Worm (Caenorhabditis elegans) whole organism, L4 larva: ENCODE data around the gene tbx-35.

Source experiments
- D1046.2 ChIP-seq: fragments of 200-800 bp; sonication (Bioruptor generic); IDR thresholded peaks from 2 replicates; pipeline ENCODE4 v1.3.6; 2022; ENCODE audit warnings: missing genetic modification characterization, missing compliant biosample characterization
- R02D3.7 ChIP-seq: fragments of 150-350 bp; sonication (generic microtip); optimal IDR thresholded peaks from 3 replicates; lab custom pipeline; 2014; ENCODE audit warnings: missing biosample characterization, missing genetic modification characterization
- Y48G9A.11 ChIP-seq: fragments of 200-800 bp; sonication (Bioruptor generic); IDR thresholded peaks from 2 replicates; pipeline ENCODE4 v1.3.6; 2022; ENCODE audit warnings: missing genetic modification reagents, missing genetic modification characterization, missing compliant biosample characterization
- Y5F2A.4 ChIP-seq: fragments of 200-800 bp; sonication (Bioruptor generic); optimal IDR thresholded peaks from 2 replicates; lab custom pipeline; 2018; ENCODE audit warnings: mild to moderate bottlenecking, missing genetic modification characterization, missing compliant biosample characterization
- ZK337.2 ChIP-seq: fragments of 200-800 bp; sonication (Bioruptor generic); IDR thresholded peaks from 2 replicates; pipeline ENCODE4 v1.3.6; 2022; ENCODE audit warnings: missing genetic modification reagents, missing genetic modification characterization, missing compliant biosample characterization
- ZK546.5 ChIP-seq, 2 experiments: sonication (generic microtip); optimal IDR thresholded peaks; 2 replicates each; lab custom pipeline; 2017; ENCODE audit warnings: missing biosample characterization in 2 of 2, missing genetic modification characterization in 2 of 2
- ama-1 ChIP-seq: fragments of 150-350 bp; optimal IDR thresholded peaks from 2 replicates; lab custom pipeline; 2014; ENCODE audit warnings: inconsistent platforms, mixed read lengths
- arid-1 ChIP-seq: fragments of 200-800 bp; sonication (Bioruptor generic); conservative IDR thresholded peaks from 2 replicates; pipeline ENCODE4 v1.3.6; 2022; ENCODE audit warnings: missing genetic modification reagents, missing genetic modification characterization, missing compliant biosample characterization
- ceh-44 ChIP-seq: fragments of 200-800 bp; sonication (Bioruptor generic); IDR thresholded peaks from 2 replicates; pipeline ENCODE4 v1.3.6; 2022; ENCODE audit warnings: missing genetic modification reagents, missing genetic modification characterization, missing compliant biosample characterization
- ces-1 ChIP-seq: fragments of 150-350 bp; sonication (generic microtip); optimal IDR thresholded peaks from 4 replicates; lab custom pipeline; 2014; ENCODE audit warnings: missing biosample characterization, missing genetic modification reagents, missing genetic modification characterization
- daf-19 ChIP-seq: fragments of 200-800 bp; sonication (Bioruptor generic); conservative IDR thresholded peaks from 2 replicates; pipeline ENCODE4 v1.3.6; 2022; ENCODE audit warnings: missing genetic modification characterization, missing compliant biosample characterization
- daf-8 ChIP-seq: fragments of 200-800 bp; sonication (Bioruptor generic); IDR thresholded peaks from 2 replicates; pipeline ENCODE4 v1.3.6; 2022; ENCODE audit warnings: missing genetic modification characterization, missing compliant biosample characterization
- dmd-8 ChIP-seq: fragments of 200-800 bp; sonication (Bioruptor generic); IDR thresholded peaks from 2 replicates; pipeline ENCODE4 v1.3.6; 2022; ENCODE audit warnings: missing genetic modification characterization, missing compliant biosample characterization
- dmd-9 ChIP-seq: fragments of 200-800 bp; sonication (Bioruptor generic); IDR thresholded peaks from 2 replicates; pipeline ENCODE4 v1.3.6; 2022; ENCODE audit warnings: missing genetic modification reagents, missing genetic modification characterization, missing compliant biosample characterization
- dpl-1 ChIP-seq: fragments of 150-350 bp; optimal IDR thresholded peaks from 2 replicates; lab custom pipeline; 2014; ENCODE audit warnings: missing biosample characterization, missing genetic modification reagents, missing genetic modification characterization
- dve-1 ChIP-seq: sonication (generic microtip); optimal IDR thresholded peaks from 2 replicates; lab custom pipeline; 2017; ENCODE audit warnings: antibody characterized with exemption, mild to moderate bottlenecking, missing genetic modification characterization, missing compliant biosample characterization; ENCODE audit not compliant: insufficient read depth
- egl-43 ChIP-seq: fragments of 200-800 bp; sonication (Bioruptor generic); IDR thresholded peaks from 2 replicates; pipeline ENCODE4 v1.3.6; 2022; ENCODE audit warnings: missing genetic modification reagents, missing genetic modification characterization, missing compliant biosample characterization
- gei-8 ChIP-seq: fragments of 200-800 bp; sonication (Bioruptor generic); optimal IDR thresholded peaks from 2 replicates; lab custom pipeline; 2018; ENCODE audit warnings: mild to moderate bottlenecking, missing genetic modification characterization, missing compliant biosample characterization
- hif-1 ChIP-seq, 2 experiments: sonication (generic microtip); optimal IDR thresholded peaks; 2 replicates each; lab custom pipeline; 2016 to 2017; ENCODE audit warnings: missing compliant biosample characterization in 2 of 2, missing genetic modification characterization in 2 of 2, missing genetic modification reagents in 2 of 2, missing genotype in 2 of 2, mild to moderate bottlenecking in 1 of 2
- lin-1 ChIP-seq: fragments of 200-800 bp; sonication (Bioruptor generic); IDR thresholded peaks from 2 replicates; pipeline ENCODE4 v1.3.6; 2022; ENCODE audit warnings: missing genetic modification reagents, missing genetic modification characterization, missing compliant biosample characterization
- lin-29 ChIP-seq: fragments of 200-800 bp; sonication (Bioruptor generic); IDR thresholded peaks from 2 replicates; pipeline ENCODE4 v1.3.6; 2022; ENCODE audit warnings: missing genetic modification reagents, missing genetic modification characterization, missing compliant biosample characterization
- madf-5 ChIP-seq, 2 experiments: fragments of 200-800 bp; sonication (Bioruptor generic); IDR thresholded peaks; 2 replicates each; pipeline ENCODE4 v1.3.6; 2022; ENCODE audit warnings: missing compliant biosample characterization in 2 of 2, missing genetic modification characterization in 2 of 2
- mdl-1 ChIP-seq, 2 experiments: fragments of 150-350 bp in 1 of 2; sonication (generic microtip) in 1 of 2; optimal IDR thresholded peaks; 2 replicates each; lab custom pipeline; 2014 to 2017; ENCODE audit warnings: missing biosample characterization in 2 of 2, missing genetic modification characterization in 2 of 2
- mdt-29 ChIP-seq: fragments of 200-800 bp; sonication (Bioruptor generic); IDR thresholded peaks from 2 replicates; pipeline ENCODE4 v1.3.6; 2022; ENCODE audit warnings: missing genetic modification reagents, missing genetic modification characterization, missing compliant biosample characterization
- mes-2 ChIP-seq: sonication (generic microtip); optimal IDR thresholded peaks from 2 replicates; lab custom pipeline; 2016; ENCODE audit warnings: missing genotype, mild to moderate bottlenecking, missing genetic modification characterization, missing compliant biosample characterization; ENCODE audit not compliant: poor library complexity, severe bottlenecking
- mxl-2 ChIP-seq: fragments of 200-800 bp; sonication (Bioruptor generic); conservative IDR thresholded peaks from 2 replicates; pipeline ENCODE4 v1.3.6; 2022; ENCODE audit warnings: missing genetic modification reagents, missing genetic modification characterization, missing compliant biosample characterization
- nhr-10 ChIP-seq: fragments of 150-350 bp; optimal IDR thresholded peaks from 2 replicates; lab custom pipeline; 2014; ENCODE audit warnings: missing biosample characterization, missing genetic modification characterization
- nhr-102 ChIP-seq: sonication (generic microtip); optimal IDR thresholded peaks from 2 replicates; lab custom pipeline; 2016; ENCODE audit warnings: mild to moderate bottlenecking, missing genetic modification characterization, moderate library complexity, missing compliant biosample characterization
- nhr-11 ChIP-seq: fragments of 150-350 bp; optimal IDR thresholded peaks from 2 replicates; lab custom pipeline; 2014; ENCODE audit warnings: missing biosample characterization, missing genetic modification characterization
- nhr-237 ChIP-seq: sonication (generic microtip); optimal IDR thresholded peaks from 2 replicates; lab custom pipeline; 2017; ENCODE audit warnings: missing biosample characterization, missing genetic modification characterization
- nhr-25 ChIP-seq: sonication (generic microtip); optimal IDR thresholded peaks from 2 replicates; lab custom pipeline; 2017; ENCODE audit warnings: missing genetic modification characterization, mild to moderate bottlenecking, missing compliant biosample characterization, antibody characterized with exemption, moderate library complexity, borderline replicate concordance; ENCODE audit not compliant: insufficient read depth
- nhr-28 ChIP-seq: fragments of 150-350 bp; optimal IDR thresholded peaks from 2 replicates; lab custom pipeline; 2014; ENCODE audit warnings: missing biosample characterization, missing genetic modification characterization
- nhr-41 ChIP-seq: fragments of 200-800 bp; sonication (Bioruptor generic); IDR thresholded peaks from 2 replicates; pipeline ENCODE4 v1.3.6; 2022; ENCODE audit warnings: missing genetic modification reagents, missing genetic modification characterization, missing compliant biosample characterization
- nhr-42 ChIP-seq: fragments of 200-800 bp; sonication (Bioruptor generic); IDR thresholded peaks from 2 replicates; pipeline ENCODE4 v1.3.6; 2022; ENCODE audit warnings: missing genetic modification characterization, missing compliant biosample characterization
- nhr-6 ChIP-seq: fragments of 150-350 bp; optimal IDR thresholded peaks from 2 replicates; lab custom pipeline; 2014; ENCODE audit warnings: missing biosample characterization, missing genetic modification characterization
- nhr-76 ChIP-seq: fragments of 150-350 bp; optimal IDR thresholded peaks from 2 replicates; lab custom pipeline; 2014; ENCODE audit warnings: missing biosample characterization, missing genetic modification characterization
- pha-4 ChIP-seq, 2 experiments: fragments of 150-350 bp in 1 of 2; fragments of 200-800 bp in 1 of 2; sonication (Bioruptor generic) in 1 of 2; IDR thresholded peaks in 1 of 2; optimal IDR thresholded peaks in 1 of 2; 2 replicates each; pipeline versions ENCODE4 v1.3.6 to Lab custom; 2014 to 2022; ENCODE audit warnings: missing genetic modification characterization in 2 of 2, missing genetic modification reagents in 2 of 2, missing biosample characterization in 1 of 2, missing compliant biosample characterization in 1 of 2
- saeg-2 ChIP-seq: fragments of 200-800 bp; sonication (Bioruptor generic); IDR thresholded peaks from 2 replicates; pipeline ENCODE4 v1.3.6; 2022; ENCODE audit warnings: missing genetic modification reagents, missing genetic modification characterization, missing compliant biosample characterization
- set-16 ChIP-seq: fragments of 200-800 bp; sonication (Bioruptor generic); IDR thresholded peaks from 2 replicates; pipeline ENCODE4 v1.3.6; 2022; ENCODE audit warnings: missing genetic modification reagents, missing genetic modification characterization, missing compliant biosample characterization
- skn-1 ChIP-seq: fragments of 150-350 bp; optimal IDR thresholded peaks from 2 replicates; lab custom pipeline; 2014; ENCODE audit warnings: missing biosample characterization, missing genetic modification characterization
- snpc-1.2 ChIP-seq: fragments of 200-800 bp; sonication (Bioruptor generic); IDR thresholded peaks from 2 replicates; pipeline ENCODE4 v1.3.6; 2022; ENCODE audit warnings: missing genetic modification reagents, missing genetic modification characterization, missing compliant biosample characterization
- snpc-4 ChIP-seq: fragments of 150-350 bp; optimal IDR thresholded peaks from 2 replicates; lab custom pipeline; 2014; ENCODE audit warnings: missing biosample characterization, missing genetic modification characterization
- spr-1 ChIP-seq: sonication (generic microtip); optimal IDR thresholded peaks from 2 replicates; lab custom pipeline; 2016; ENCODE audit warnings: mild to moderate bottlenecking, missing genetic modification characterization, missing compliant biosample characterization
- unc-130 ChIP-seq: sonication (generic microtip); optimal IDR thresholded peaks from 2 replicates; lab custom pipeline; 2016; ENCODE audit warnings: missing genetic modification reagents, missing genetic modification characterization, missing compliant biosample characterization
- zfp-3 ChIP-seq: fragments of 200-800 bp; sonication (Bioruptor generic); conservative IDR thresholded peaks from 2 replicates; pipeline ENCODE4 v1.3.6; 2022; ENCODE audit warnings: missing genetic modification reagents, missing genetic modification characterization, missing compliant biosample characterization
- zip-2 ChIP-seq: fragments of 150-350 bp; optimal IDR thresholded peaks from 2 replicates; lab custom pipeline; 2014; ENCODE audit warnings: missing biosample characterization, missing genetic modification characterization
- ztf-11 ChIP-seq: fragments of 150-350 bp; optimal IDR thresholded peaks from 2 replicates; lab custom pipeline; 2014; ENCODE audit warnings: missing biosample characterization, missing genetic modification characterization

tbx-35 gene

ce11 chrII:5544145-5544515 is 18.9 kb upstream of the tbx-35 start (continued):
- TF ChIP-seq nhr-11 (tag; lab: Kevin White, UChicago) (peak; percentile 62), nhr-25 (no peak), hif-1 (tag; optimal IDR thresholded peaks at IDR 0.05; lab: Kevin White, UChicago) (peak in 1 of 2 experiments; percentile 34), nhr-6 (tag; lab: Kevin White, UChicago) (no peak), dmd-8 (0 out of 2 replicates have a peak, but pooled peaks have one; percentile 4), mes-2 (tag; lab: Kevin White, UChicago) (peak; percentile 81), nhr-28 (peak; percentile 71), dve-1 (tag; lab: Kevin White, UChicago) (peak; percentile 96), nhr-41 (GFP tag; lab: Robert Waterston, UW) (peak; percentile 46; the same call in 1 of the 2 replicates), nhr-237 (tag; lab: Kevin White, UChicago) (no peak), Y48G9A.11 (GFP tag; lab: Robert Waterston, UW) (no peak), ZK546.5 (tag; optimal IDR thresholded peaks at IDR 0.05; lab: Kevin White, UChicago) (no peak), saeg-2 (peak; percentile 47; the same call in 1 of the 2 replicates), madf-5 (GFP tag; IDR thresholded peaks at IDR 0.05; lab: Robert Waterston, UW) (no peak), nhr-42 (GFP tag; lab: Robert Waterston, UW) (peak; percentile 86), mdt-29 (GFP tag; lab: Robert Waterston, UW) (peak; percentile 97), gei-8 (GFP tag; lab: Kevin White, UChicago) (no peak), ama-1 (peak; percentile 99), pha-4 (GFP tag; IDR thresholded peaks at IDR 0.05; lab: Robert Waterston, UW) (peak; percentile 16; the same call in 1 of the 2 replicates), pha-4 (tag; optimal IDR thresholded peaks at IDR 0.05; lab: Kevin White, UChicago) (no peak), egl-43 (GFP tag; lab: Robert Waterston, UW) (peak; percentile 65; the same call in 1 of the 2 replicates), dmd-9 (peak; percentile 62; the same call in 1 of the 2 replicates), zfp-3 (GFP tag; lab: Robert Waterston, UW) (no peak), Y5F2A.4 (no peak), lin-29 (GFP tag; lab: Robert Waterston, UW) (no peak), mxl-2 (peak; percentile 60; the same call in 1 of the 2 replicates), nhr-102 (tag; lab: Kevin White, UChicago) (peak; percentile 10)
- TF ChIP-seq, all 104 proteins: peak for 43

ce11 chrII:5543476-5544144 is 18.4 kb upstream of the tbx-35 start:
- TF ChIP-seq D1046.2 (peak; percentile 93), ceh-44 (peak; percentile 94), snpc-4 (peak; percentile 99), spr-1 (tag; lab: Kevin White, UChicago) (peak; percentile 97), dpl-1 (GFP tag; lab: Kevin White, UChicago) (peak; percentile 85), nhr-28 (peak; percentile 95), skn-1 (tag; lab: Kevin White, UChicago) (peak; percentile 69), nhr-237 (tag; lab: Kevin White, UChicago) (peak; percentile 65), lin-1 (peak; percentile 95), ztf-11 (tag; lab: Kevin White, UChicago) (peak; percentile 42), gei-8 (GFP tag; lab: Kevin White, UChicago) (peak; percentile 95), nhr-25 (peak; percentile 97), nhr-76 (tag; lab: Kevin White, UChicago) (peak; percentile 46), nhr-10 (tag; lab: Kevin White, UChicago) (peak; percentile 96), ZK337.2 (GFP tag; lab: Robert Waterston, UW) (peak; percentile 88), ces-1 (GFP tag; lab: Kevin White, UChicago) (peak; percentile 93), Y48G9A.11 (GFP tag; lab: Robert Waterston, UW) (peak; percentile 75), arid-1 (GFP tag; lab: Robert Waterston, UW) (peak; percentile 96), R02D3.7 (tag; lab: Kevin White, UChicago) (peak; percentile 44), dmd-9 (peak; percentile 98), snpc-1.2 (peak; percentile 79), unc-130 (GFP tag; lab: Kevin White, UChicago) (peak; percentile 34), zip-2 (peak; percentile 92), mdl-1 (tag; optimal IDR thresholded peaks at IDR 0.05; lab: Kevin White, UChicago) (peak; percentile 84 to 93), nhr-102 (tag; lab: Kevin White, UChicago) (peak; percentile 97), daf-8 (GFP tag; lab: Robert Waterston, UW) (peak; percentile 84; the same call in 1 of the 2 replicates), set-16 (peak; percentile 71), daf-19 (GFP tag; lab: Robert Waterston, UW) (peak; percentile 95)
